Worm (Caenorhabditis elegans) whole organism, L1 larva: ENCODE data around the gene R07E4.3.

Source experiments
- C16A3.4 ChIP-seq: fragments of 150-350 bp; optimal IDR thresholded peaks from 2 replicates; lab custom pipeline; 2014; ENCODE audit warnings: missing biosample characterization, missing genetic modification characterization
- C34B4.2 ChIP-seq: sonication (generic microtip); optimal IDR thresholded peaks from 2 replicates; lab custom pipeline; 2017; ENCODE audit warnings: mild to moderate bottlenecking, missing genetic modification characterization, missing compliant biosample characterization
- blmp-1 ChIP-seq: fragments of 150-350 bp; optimal IDR thresholded peaks from 2 replicates; lab custom pipeline; 2014; ENCODE audit warnings: missing biosample characterization, missing genetic modification characterization
- ceh-8 ChIP-seq: fragments of 200-800 bp; sonication (Bioruptor generic); optimal IDR thresholded peaks from 2 replicates; lab custom pipeline; 2018; ENCODE audit warnings: mild to moderate bottlenecking, missing genetic modification characterization, moderate library complexity, missing compliant biosample characterization
- ceh-82 ChIP-seq, 3 experiments: fragments of 150-350 bp in 1 of 3; sonication (generic microtip) in 2 of 3; optimal IDR thresholded peaks; 2 replicates each; lab custom pipeline; 2014 to 2017; ENCODE audit warnings: missing biosample characterization in 3 of 3, missing genetic modification characterization in 3 of 3
- ceh-88 ChIP-seq: fragments of 200-800 bp; sonication (Bioruptor generic); IDR thresholded peaks from 2 replicates; pipeline ENCODE4 v1.3.6; 2022; ENCODE audit warnings: missing genetic modification characterization, missing compliant biosample characterization
- ces-1 ChIP-seq: fragments of 150-350 bp; optimal IDR thresholded peaks from 2 replicates; lab custom pipeline; 2014; ENCODE audit warnings: missing biosample characterization, missing genetic modification reagents, missing genetic modification characterization
- efl-1 ChIP-seq, 4 experiments: fragments of 150-350 bp; optimal IDR thresholded peaks in 3 of 4; peaks in 1 of 4; 1 replicate in 1 of 4; 2 replicates in 3 of 4; lab custom pipeline; 2014; ENCODE audit warnings: missing biosample characterization in 2 of 4, missing genetic modification characterization in 2 of 4, missing genetic modification reagents in 2 of 4
- efl-3 ChIP-seq: fragments of 200-800 bp; sonication (Bioruptor generic); optimal IDR thresholded peaks from 2 replicates; lab custom pipeline; 2018; ENCODE audit warnings: mild to moderate bottlenecking, missing genetic modification characterization, missing compliant biosample characterization
- egl-13 ChIP-seq: sonication (generic microtip); optimal IDR thresholded peaks from 2 replicates; lab custom pipeline; 2016; ENCODE audit warnings: missing genotype, missing genetic modification reagents, missing genetic modification characterization, missing compliant biosample characterization
- elt-3 ChIP-seq, 6 experiments: fragments of 150-350 bp in 1 of 6; sonication (generic microtip); optimal IDR thresholded peaks; 2 replicates each; lab custom pipeline; 2017 to 2018; ENCODE audit warnings: missing biosample characterization in 6 of 6, missing genetic modification characterization in 6 of 6, inconsistent platforms in 1 of 6
- ets-5 ChIP-seq: fragments of 200-800 bp; sonication (Bioruptor generic); IDR thresholded peaks from 2 replicates; pipeline ENCODE4 v1.3.6; 2022; ENCODE audit warnings: missing genetic modification characterization, missing compliant biosample characterization
- fkh-10 ChIP-seq: sonication (generic microtip); optimal IDR thresholded peaks from 2 replicates; lab custom pipeline; 2017; ENCODE audit warnings: missing biosample characterization, missing genetic modification reagents, missing genetic modification characterization
- fkh-4 ChIP-seq: sonication (generic microtip); optimal IDR thresholded peaks from 2 replicates; lab custom pipeline; 2016; ENCODE audit warnings: missing compliant biosample characterization, missing genetic modification characterization, borderline replicate concordance
- fkh-8 ChIP-seq: sonication (generic microtip); optimal IDR thresholded peaks from 2 replicates; lab custom pipeline; 2016; ENCODE audit warnings: mild to moderate bottlenecking, missing genetic modification characterization, missing compliant biosample characterization
- grh-1 ChIP-seq: fragments of 200-800 bp; sonication (Bioruptor generic); IDR thresholded peaks from 2 replicates; pipeline ENCODE4 v1.3.6; 2022; ENCODE audit warnings: missing genetic modification reagents, missing genetic modification characterization, missing compliant biosample characterization
- hpl-2 ChIP-seq: fragments of 150-350 bp; optimal IDR thresholded peaks from 2 replicates; lab custom pipeline; 2014; ENCODE audit warnings: missing biosample characterization, missing genetic modification reagents, missing genetic modification characterization
- isw-1 ChIP-seq: fragments of 200-800 bp; sonication (Bioruptor generic); IDR thresholded peaks from 2 replicates; pipeline ENCODE4 v1.3.6; 2022; ENCODE audit warnings: missing genetic modification characterization, missing compliant biosample characterization
- jun-1 ChIP-seq: fragments of 150-350 bp; optimal IDR thresholded peaks from 2 replicates; lab custom pipeline; 2014; ENCODE audit warnings: missing biosample characterization, missing genetic modification reagents, missing genetic modification characterization
- lin-13 ChIP-seq: fragments of 150-350 bp; optimal IDR thresholded peaks from 2 replicates; lab custom pipeline; 2014; ENCODE audit warnings: missing biosample characterization, missing genetic modification reagents, missing genetic modification characterization
- lin-14 ChIP-seq: fragments of 200-800 bp; sonication (Bioruptor generic); optimal IDR thresholded peaks from 2 replicates; lab custom pipeline; 2018; ENCODE audit warnings: mild to moderate bottlenecking, missing genetic modification characterization, moderate library complexity, missing compliant biosample characterization
- lin-15B ChIP-seq: fragments of 150-350 bp; sonication (generic microtip); optimal IDR thresholded peaks from 3 replicates; lab custom pipeline; 2014; ENCODE audit warnings: missing biosample characterization, missing genetic modification characterization
- lin-35 ChIP-seq, 2 experiments: fragments of 150-350 bp; optimal IDR thresholded peaks; 2 replicates each; lab custom pipeline; 2014; ENCODE audit warnings: missing biosample characterization in 2 of 2, missing genetic modification characterization in 2 of 2, missing genetic modification reagents in 2 of 2
- lsy-2 ChIP-seq, 2 experiments: fragments of 150-350 bp; optimal IDR thresholded peaks; 2 replicates each; lab custom pipeline; 2014; ENCODE audit warnings: missing biosample characterization in 2 of 2, missing genetic modification characterization in 2 of 2
- mef-2 ChIP-seq: fragments of 150-350 bp; optimal IDR thresholded peaks from 2 replicates; lab custom pipeline; 2014; ENCODE audit warnings: missing biosample characterization, missing genetic modification characterization
- nhr-12 ChIP-seq: sonication (generic microtip); optimal IDR thresholded peaks from 2 replicates; lab custom pipeline; 2017; ENCODE audit warnings: missing biosample characterization, missing genetic modification characterization
- nhr-20 ChIP-seq: sonication (generic microtip); optimal IDR thresholded peaks from 2 replicates; lab custom pipeline; 2016; ENCODE audit warnings: mild to moderate bottlenecking, missing genetic modification characterization, missing compliant biosample characterization
- nhr-237 ChIP-seq: fragments of 150-350 bp; optimal IDR thresholded peaks from 2 replicates; lab custom pipeline; 2014; ENCODE audit warnings: missing biosample characterization, missing genetic modification characterization
- nhr-28 ChIP-seq: fragments of 150-350 bp; optimal IDR thresholded peaks from 2 replicates; lab custom pipeline; 2014; ENCODE audit warnings: missing biosample characterization, missing genetic modification characterization
- nhr-47 ChIP-seq: sonication (generic microtip); optimal IDR thresholded peaks from 2 replicates; lab custom pipeline; 2016; ENCODE audit warnings: mild to moderate bottlenecking, missing genetic modification characterization, moderate library complexity, missing compliant biosample characterization
- nhr-76 ChIP-seq: sonication (generic microtip); optimal IDR thresholded peaks from 2 replicates; lab custom pipeline; 2017; ENCODE audit warnings: missing biosample characterization, missing genetic modification characterization
- nhr-84 ChIP-seq: sonication (generic microtip); optimal IDR thresholded peaks from 2 replicates; lab custom pipeline; 2017; ENCODE audit warnings: missing biosample characterization, missing genetic modification characterization
- nhr-85 ChIP-seq: sonication (generic microtip); peaks from one replicate; lab custom pipeline; 2016; ENCODE audit warnings: missing genetic modification characterization, inconsistent platforms, missing compliant biosample characterization
- pag-3 ChIP-seq: sonication (generic microtip); optimal IDR thresholded peaks from 2 replicates; lab custom pipeline; 2017; ENCODE audit warnings: missing genetic modification characterization, mild to moderate bottlenecking, missing compliant biosample characterization, antibody characterized with exemption, borderline replicate concordance; ENCODE audit not compliant: insufficient read depth
- rnt-1 ChIP-seq: sonication (generic microtip); optimal IDR thresholded peaks from 2 replicates; lab custom pipeline; 2016; ENCODE audit warnings: mild to moderate bottlenecking, missing genetic modification characterization, moderate library complexity, missing compliant biosample characterization
- snpc-4 ChIP-seq: fragments of 150-350 bp; optimal IDR thresholded peaks from 2 replicates; lab custom pipeline; 2014; ENCODE audit warnings: missing biosample characterization, missing genetic modification characterization
- snu-23 ChIP-seq: sonication (generic microtip); optimal IDR thresholded peaks from 2 replicates; lab custom pipeline; 2016; ENCODE audit warnings: missing genetic modification characterization, missing compliant biosample characterization
- sox-4 ChIP-seq: sonication (generic microtip); optimal IDR thresholded peaks from 2 replicates; lab custom pipeline; 2016; ENCODE audit warnings: missing genetic modification characterization, missing compliant biosample characterization
- tbx-2 ChIP-seq: sonication (generic microtip); optimal IDR thresholded peaks from 2 replicates; lab custom pipeline; 2016; ENCODE audit warnings: missing genetic modification characterization, missing compliant biosample characterization
- unc-130 ChIP-seq: fragments of 150-350 bp; optimal IDR thresholded peaks from 2 replicates; lab custom pipeline; 2017; ENCODE audit warnings: missing biosample characterization, missing genetic modification characterization, inconsistent platforms
- unc-98 ChIP-seq: fragments of 200-800 bp; sonication (Bioruptor generic); IDR thresholded peaks from 2 replicates; pipeline ENCODE4 v1.3.6; 2022; ENCODE audit warnings: missing genetic modification characterization, missing compliant biosample characterization
- ztf-11 ChIP-seq, 2 experiments: sonication (generic microtip); optimal IDR thresholded peaks; 2 replicates each; lab custom pipeline; 2016 to 2017; ENCODE audit warnings: missing genetic modification characterization in 2 of 2, missing biosample characterization in 1 of 2, missing compliant biosample characterization in 1 of 2

R07E4.3 gene

ce11 chrX:5976206-5976960 lies 23.1 kb downstream of the R07E4.3 start (continued):
- TF ChIP-seq snpc-4 (tag; lab: Kevin White, UChicago): no peak
- TF ChIP-seq ceh-8 (GFP tag; lab: Kevin White, UChicago): no peak
- no peak for TF ChIP-seq nhr-84 (tag; lab: Kevin White, UChicago)
- peak; percentile 36 for TF ChIP-seq tbx-2 (tag; lab: Kevin White, UChicago)
- peak in 1 of 2 experiments; percentile 3 for TF ChIP-seq lin-35 (GFP tag; optimal IDR thresholded peaks at IDR 0.05; lab: Kevin White, UChicago)
- no peak for TF ChIP-seq ztf-11 (tag; optimal IDR thresholded peaks at IDR 0.05; lab: Kevin White, UChicago)
- TF ChIP-seq sox-4 (tag; lab: Kevin White, UChicago): no peak
- TF ChIP-seq lin-13 (GFP tag; lab: Kevin White, UChicago): no peak
- TF ChIP-seq, all 84 proteins: peak for 18

ce11 chrX:5977754-5978153 lies 24.5 kb downstream of the R07E4.3 start, which contains the start of gene kin-2:
Gene kin-2, minus strand, starts transcription at chrX:5977854.
- TF ChIP-seq efl-3 (GFP tag; lab: Kevin White, UChicago): no peak
- no peak for TF ChIP-seq nhr-237 (tag; lab: Kevin White, UChicago)
- TF ChIP-seq nhr-28: no peak
- TF ChIP-seq C16A3.4: no peak
- TF ChIP-seq ceh-88 (GFP tag; lab: Robert Waterston, UW): no peak
- TF ChIP-seq lin-15B: no peak
- no peak for TF ChIP-seq ets-5 (GFP tag; lab: Robert Waterston, UW)
- TF ChIP-seq fkh-10 (GFP tag; lab: Kevin White, UChicago): no peak
- no peak for TF ChIP-seq mef-2 (tag; lab: Kevin White, UChicago)

ce11 chrX:5981698-5982097 lies 28.4 kb downstream of the R07E4.3 start:
- TF ChIP-seq ces-1 (GFP tag; lab: Kevin White, UChicago) (no peak), nhr-85 (tag; lab: Kevin White, UChicago) (no peak), isw-1 (GFP tag; lab: Robert Waterston, UW) (no peak), fkh-8 (tag; lab: Kevin White, UChicago) (peak; percentile 8), ceh-82 (tag; optimal IDR thresholded peaks at IDR 0.05; lab: Kevin White, UChicago) (peak in 1 of 3 experiments; percentile 23), nhr-47 (tag; lab: Kevin White, UChicago) (peak; percentile 44), lsy-2 (tag; optimal IDR thresholded peaks at IDR 0.05; lab: Kevin White, UChicago) (peak in 1 of 2 experiments; percentile 4), fkh-10 (GFP tag; lab: Kevin White, UChicago) (peak; percentile 62), lin-14 (GFP tag; lab: Kevin White, UChicago) (peak; percentile 75), snpc-4 (tag; lab: Kevin White, UChicago) (no peak), ceh-8 (GFP tag; lab: Kevin White, UChicago) (no peak)

- TF ChIP-seq lin-13 (GFP tag; lab: Kevin White, UChicago): no peak
- TF ChIP-seq tbx-2 (tag; lab: Kevin White, UChicago): peak; percentile 19
- TF ChIP-seq grh-1 (GFP tag; lab: Robert Waterston, UW): no peak
- no peak for TF ChIP-seq hpl-2 (GFP tag; lab: Kevin White, UChicago)
- TF ChIP-seq lin-15B: no peak
- no peak for TF ChIP-seq egl-13 (tag; lab: Kevin White, UChicago)
- TF ChIP-seq C34B4.2 (tag; lab: Kevin White, UChicago): no peak
- peak; percentile 34 for TF ChIP-seq nhr-47 (tag; lab: Kevin White, UChicago)
- no peak for TF ChIP-seq unc-130
- no peak for TF ChIP-seq nhr-28
- TF ChIP-seq efl-1 (optimal IDR thresholded peaks at IDR 0.05; lab: Kevin White, UChicago): no peak
- TF ChIP-seq efl-1 (GFP tag; optimal IDR thresholded peaks at IDR 0.05 in 1 of 2; lab: Kevin White, UChicago): no peak
- no peak for TF ChIP-seq elt-3 (tag; optimal IDR thresholded peaks at IDR 0.05; lab: Kevin White, UChicago)
- TF ChIP-seq fkh-8 (tag; lab: Kevin White, UChicago): no peak
- TF ChIP-seq ets-5 (GFP tag; lab: Robert Waterston, UW): no peak
- no peak for TF ChIP-seq nhr-12 (tag; lab: Kevin White, UChicago)
- TF ChIP-seq jun-1: no peak
- TF ChIP-seq ceh-88 (GFP tag; lab: Robert Waterston, UW): no peak
- no peak for TF ChIP-seq nhr-76 (tag; lab: Kevin White, UChicago)
- TF ChIP-seq pag-3 (tag; lab: Kevin White, UChicago): no peak
- peak; percentile 15 for TF ChIP-seq snu-23 (GFP tag; lab: Kevin White, UChicago)
- TF ChIP-seq lin-14 (GFP tag; lab: Kevin White, UChicago): peak; percentile 87
- TF ChIP-seq rnt-1: peak; percentile 21
- no peak for TF ChIP-seq fkh-4
- TF ChIP-seq lin-35 (GFP tag; optimal IDR thresholded peaks at IDR 0.05; lab: Kevin White, UChicago): no peak
- no peak for TF ChIP-seq unc-98
- TF ChIP-seq blmp-1: no peak
- no peak for TF ChIP-seq nhr-84 (tag; lab: Kevin White, UChicago)
- TF ChIP-seq ztf-11 (tag; optimal IDR thresholded peaks at IDR 0.05; lab: Kevin White, UChicago): no peak
- no peak for TF ChIP-seq nhr-20
These were observed 29.5 kb downstream of the R07E4.3 start for ce11 chrX:5982799-5983198.
